Worm (Caenorhabditis elegans): Measurements from ENCODE around the gene H25P19.1.

DNA sequence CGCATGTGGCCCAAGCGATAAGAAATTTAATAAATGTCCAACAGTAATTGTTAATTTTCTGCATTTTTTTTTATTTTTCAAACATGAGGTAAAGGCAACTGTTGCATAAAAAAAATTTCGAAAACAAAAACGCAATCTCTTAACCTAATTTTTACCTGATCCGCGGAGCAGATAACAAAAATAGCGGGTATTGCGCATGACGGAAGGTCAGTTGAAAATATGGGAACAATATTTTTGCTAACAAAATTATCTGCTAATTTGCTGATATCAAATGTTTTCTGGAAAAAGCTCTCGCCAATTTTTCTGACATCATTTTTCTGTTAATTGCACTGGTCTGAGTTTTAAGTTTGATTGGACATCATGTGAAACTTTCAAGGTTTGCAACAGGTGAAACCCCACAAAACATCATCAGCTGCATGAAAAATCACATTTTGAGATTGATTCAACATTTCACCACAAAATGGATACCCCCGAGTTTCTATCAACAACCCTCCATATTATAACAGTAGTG lies 23.1 kb upstream of the H25P19.1 start, which contains the start of the genes F31F4.11 and srh-266:
- TF ChIP-seq W03F9.2 (tag; optimal IDR thresholded peaks at IDR 0.05) (no peak), him-1 (tag; optimal IDR thresholded peaks at IDR 0.05) (no peak)

Measured in whole organism, L4/young adult.